Worm (Caenorhabditis elegans) whole organism, L4 larva: Measurements from ENCODE around the gene ZK470.6.

Experiments used
- F10B5.3 ChIP-seq: sonication (generic microtip); optimal IDR thresholded peaks from 2 replicates; lab custom pipeline; 2016; ENCODE audit warnings: mild to moderate bottlenecking, missing genetic modification characterization, missing compliant biosample characterization
- F37D6.2 ChIP-seq: sonication (generic microtip); optimal IDR thresholded peaks from 2 replicates; lab custom pipeline; 2016; ENCODE audit warnings: mild to moderate bottlenecking, missing genetic modification characterization, missing compliant biosample characterization
- F49E8.2 ChIP-seq: sonication (generic microtip); optimal IDR thresholded peaks from 2 replicates; lab custom pipeline; 2016; ENCODE audit warnings: missing compliant biosample characterization, mild to moderate bottlenecking, missing genetic modification characterization, borderline replicate concordance
- Y48G9A.11 ChIP-seq: fragments of 200-800 bp; sonication (Bioruptor generic); IDR thresholded peaks from 2 replicates; pipeline ENCODE4 v1.3.6; 2022; ENCODE audit warnings: missing genetic modification reagents, missing genetic modification characterization, missing compliant biosample characterization
- Y5F2A.4 ChIP-seq: fragments of 200-800 bp; sonication (Bioruptor generic); optimal IDR thresholded peaks from 2 replicates; lab custom pipeline; 2018; ENCODE audit warnings: mild to moderate bottlenecking, missing genetic modification characterization, missing compliant biosample characterization
- ZK337.2 ChIP-seq: fragments of 200-800 bp; sonication (Bioruptor generic); IDR thresholded peaks from 2 replicates; pipeline ENCODE4 v1.3.6; 2022; ENCODE audit warnings: missing genetic modification reagents, missing genetic modification characterization, missing compliant biosample characterization
- ZK546.5 ChIP-seq, 2 experiments: sonication (generic microtip); optimal IDR thresholded peaks; 2 replicates each; lab custom pipeline; 2017; ENCODE audit warnings: missing biosample characterization in 2 of 2, missing genetic modification characterization in 2 of 2
- arid-1 ChIP-seq: fragments of 200-800 bp; sonication (Bioruptor generic); conservative IDR thresholded peaks from 2 replicates; pipeline ENCODE4 v1.3.6; 2022; ENCODE audit warnings: missing genetic modification reagents, missing genetic modification characterization, missing compliant biosample characterization
- attf-4 ChIP-seq: sonication (generic microtip); optimal IDR thresholded peaks from 3 replicates; lab custom pipeline; 2017; ENCODE audit warnings: missing biosample characterization, missing genetic modification characterization
- ceh-20 ChIP-seq: fragments of 200-800 bp; sonication (Bioruptor generic); IDR thresholded peaks from 2 replicates; pipeline ENCODE4 v1.3.6; 2022; ENCODE audit warnings: missing genetic modification reagents, missing genetic modification characterization, missing compliant biosample characterization
- ceh-32 ChIP-seq: sonication (generic microtip); optimal IDR thresholded peaks from 2 replicates; lab custom pipeline; 2016; ENCODE audit warnings: mild to moderate bottlenecking, missing genetic modification characterization, missing compliant biosample characterization; ENCODE audit not compliant: poor library complexity
- ces-1 ChIP-seq: fragments of 150-350 bp; sonication (generic microtip); optimal IDR thresholded peaks from 4 replicates; lab custom pipeline; 2014; ENCODE audit warnings: missing biosample characterization, missing genetic modification reagents, missing genetic modification characterization
- cey-2 ChIP-seq: sonication (generic microtip); optimal IDR thresholded peaks from 3 replicates; lab custom pipeline; 2017; ENCODE audit warnings: missing genetic modification characterization, mild to moderate bottlenecking, missing compliant biosample characterization, antibody characterized with exemption, borderline replicate concordance; ENCODE audit not compliant: insufficient read depth
- daf-16 ChIP-seq, 3 experiments: sonication (generic microtip); optimal IDR thresholded peaks; 2 replicates each; lab custom pipeline; 2016 to 2017; ENCODE audit warnings: missing genetic modification characterization in 3 of 3, missing genetic modification reagents in 3 of 3, mild to moderate bottlenecking in 2 of 3, missing compliant biosample characterization in 2 of 3, missing biosample characterization in 1 of 3, moderate library complexity in 1 of 3
- daf-19 ChIP-seq: fragments of 200-800 bp; sonication (Bioruptor generic); conservative IDR thresholded peaks from 2 replicates; pipeline ENCODE4 v1.3.6; 2022; ENCODE audit warnings: missing genetic modification characterization, missing compliant biosample characterization
- duxl-1 ChIP-seq: sonication (generic microtip); optimal IDR thresholded peaks from 2 replicates; lab custom pipeline; 2016; ENCODE audit warnings: mild to moderate bottlenecking, missing genetic modification characterization, moderate library complexity, missing compliant biosample characterization; ENCODE audit not compliant: poor library complexity
- egl-27 ChIP-seq: sonication (generic microtip); optimal IDR thresholded peaks from 3 replicates; lab custom pipeline; 2017; ENCODE audit warnings: missing biosample characterization, missing genetic modification reagents, missing genetic modification characterization
- egl-43 ChIP-seq: fragments of 200-800 bp; sonication (Bioruptor generic); IDR thresholded peaks from 2 replicates; pipeline ENCODE4 v1.3.6; 2022; ENCODE audit warnings: missing genetic modification reagents, missing genetic modification characterization, missing compliant biosample characterization
- hlh-11 ChIP-seq: fragments of 200-800 bp; sonication (Bioruptor generic); optimal IDR thresholded peaks from 2 replicates; lab custom pipeline; 2018; ENCODE audit warnings: mild to moderate bottlenecking, missing genetic modification characterization, missing compliant biosample characterization
- hmg-1.1 ChIP-seq: fragments of 200-800 bp; sonication (Bioruptor generic); IDR thresholded peaks from 2 replicates; pipeline ENCODE4 v1.3.6; 2022; ENCODE audit warnings: missing genetic modification reagents, missing genetic modification characterization, missing compliant biosample characterization
- lin-1 ChIP-seq: fragments of 200-800 bp; sonication (Bioruptor generic); IDR thresholded peaks from 2 replicates; pipeline ENCODE4 v1.3.6; 2022; ENCODE audit warnings: missing genetic modification reagents, missing genetic modification characterization, missing compliant biosample characterization
- lin-13 ChIP-seq: fragments of 150-350 bp; optimal IDR thresholded peaks from 2 replicates; lab custom pipeline; 2014; ENCODE audit warnings: missing biosample characterization, missing genetic modification reagents, missing genetic modification characterization
- lin-29 ChIP-seq: fragments of 200-800 bp; sonication (Bioruptor generic); IDR thresholded peaks from 2 replicates; pipeline ENCODE4 v1.3.6; 2022; ENCODE audit warnings: missing genetic modification reagents, missing genetic modification characterization, missing compliant biosample characterization
- lin-38 ChIP-seq: fragments of 200-800 bp; sonication (Bioruptor generic); IDR thresholded peaks from 2 replicates; pipeline ENCODE4 v1.3.6; 2022; ENCODE audit warnings: missing genetic modification reagents, missing genetic modification characterization, missing compliant biosample characterization
- lir-3 ChIP-seq: sonication (generic microtip); optimal IDR thresholded peaks from 2 replicates; lab custom pipeline; 2016; ENCODE audit warnings: mild to moderate bottlenecking, missing genetic modification characterization, missing compliant biosample characterization
- mdl-1 ChIP-seq, 2 experiments: fragments of 150-350 bp in 1 of 2; sonication (generic microtip) in 1 of 2; optimal IDR thresholded peaks; 2 replicates each; lab custom pipeline; 2014 to 2017; ENCODE audit warnings: missing biosample characterization in 2 of 2, missing genetic modification characterization in 2 of 2
- mep-1 ChIP-seq: fragments of 150-350 bp; sonication (generic microtip); optimal IDR thresholded peaks from 3 replicates; lab custom pipeline; 2014; ENCODE audit warnings: missing biosample characterization, missing genetic modification characterization
- mes-2 ChIP-seq: sonication (generic microtip); optimal IDR thresholded peaks from 2 replicates; lab custom pipeline; 2016; ENCODE audit warnings: missing genotype, mild to moderate bottlenecking, missing genetic modification characterization, missing compliant biosample characterization; ENCODE audit not compliant: poor library complexity, severe bottlenecking
- mxl-2 ChIP-seq: fragments of 200-800 bp; sonication (Bioruptor generic); conservative IDR thresholded peaks from 2 replicates; pipeline ENCODE4 v1.3.6; 2022; ENCODE audit warnings: missing genetic modification reagents, missing genetic modification characterization, missing compliant biosample characterization
- nhr-10 ChIP-seq: fragments of 150-350 bp; optimal IDR thresholded peaks from 2 replicates; lab custom pipeline; 2014; ENCODE audit warnings: missing biosample characterization, missing genetic modification characterization
- nhr-102 ChIP-seq: sonication (generic microtip); optimal IDR thresholded peaks from 2 replicates; lab custom pipeline; 2016; ENCODE audit warnings: mild to moderate bottlenecking, missing genetic modification characterization, moderate library complexity, missing compliant biosample characterization
- nhr-11 ChIP-seq: fragments of 150-350 bp; optimal IDR thresholded peaks from 2 replicates; lab custom pipeline; 2014; ENCODE audit warnings: missing biosample characterization, missing genetic modification characterization
- nhr-237 ChIP-seq: sonication (generic microtip); optimal IDR thresholded peaks from 2 replicates; lab custom pipeline; 2017; ENCODE audit warnings: missing biosample characterization, missing genetic modification characterization
- nhr-25 ChIP-seq: sonication (generic microtip); optimal IDR thresholded peaks from 2 replicates; lab custom pipeline; 2017; ENCODE audit warnings: missing genetic modification characterization, mild to moderate bottlenecking, missing compliant biosample characterization, antibody characterized with exemption, moderate library complexity, borderline replicate concordance; ENCODE audit not compliant: insufficient read depth
- nhr-28 ChIP-seq: fragments of 150-350 bp; optimal IDR thresholded peaks from 2 replicates; lab custom pipeline; 2014; ENCODE audit warnings: missing biosample characterization, missing genetic modification characterization
- nhr-48 ChIP-seq: sonication (generic microtip); optimal IDR thresholded peaks from 2 replicates; lab custom pipeline; 2016; ENCODE audit warnings: mild to moderate bottlenecking, missing genetic modification characterization, missing compliant biosample characterization
- nhr-6 ChIP-seq: fragments of 150-350 bp; optimal IDR thresholded peaks from 2 replicates; lab custom pipeline; 2014; ENCODE audit warnings: missing biosample characterization, missing genetic modification characterization
- nhr-76 ChIP-seq: fragments of 150-350 bp; optimal IDR thresholded peaks from 2 replicates; lab custom pipeline; 2014; ENCODE audit warnings: missing biosample characterization, missing genetic modification characterization
- nhr-77 ChIP-seq: fragments of 150-350 bp; optimal IDR thresholded peaks from 2 replicates; lab custom pipeline; 2014; ENCODE audit warnings: missing biosample characterization, missing genetic modification characterization
- saeg-2 ChIP-seq: fragments of 200-800 bp; sonication (Bioruptor generic); IDR thresholded peaks from 2 replicates; pipeline ENCODE4 v1.3.6; 2022; ENCODE audit warnings: missing genetic modification reagents, missing genetic modification characterization, missing compliant biosample characterization
- sdz-12 ChIP-seq: fragments of 200-800 bp; sonication (Bioruptor generic); optimal IDR thresholded peaks from 2 replicates; lab custom pipeline; 2018; ENCODE audit warnings: mild to moderate bottlenecking, missing genetic modification characterization, missing compliant biosample characterization
- spr-1 ChIP-seq: sonication (generic microtip); optimal IDR thresholded peaks from 2 replicates; lab custom pipeline; 2016; ENCODE audit warnings: mild to moderate bottlenecking, missing genetic modification characterization, missing compliant biosample characterization
- spr-3 ChIP-seq: fragments of 200-800 bp; sonication (Bioruptor generic); optimal IDR thresholded peaks from 2 replicates; lab custom pipeline; 2018; ENCODE audit warnings: mild to moderate bottlenecking, missing genetic modification characterization, missing compliant biosample characterization
- unc-62 ChIP-seq, 3 experiments: fragments of 150-350 bp in 1 of 3; sonication (generic microtip); optimal IDR thresholded peaks in 2 of 3; peaks in 1 of 3; 1 replicate in 1 of 3; 2 replicates in 2 of 3; lab custom pipeline; 2014 to 2017; ENCODE audit warnings: missing biosample characterization in 3 of 3, missing genetic modification characterization in 3 of 3, missing genetic modification reagents in 3 of 3, missing genotype in 1 of 3
- zag-1 ChIP-seq: fragments of 150-350 bp; optimal IDR thresholded peaks from 2 replicates; lab custom pipeline; 2014; ENCODE audit warnings: missing biosample characterization, missing genetic modification characterization
- zfp-2 ChIP-seq: sonication (generic microtip); optimal IDR thresholded peaks from 2 replicates; lab custom pipeline; 2016; ENCODE audit warnings: mild to moderate bottlenecking, missing genetic modification characterization, missing compliant biosample characterization
- zfp-3 ChIP-seq: fragments of 200-800 bp; sonication (Bioruptor generic); conservative IDR thresholded peaks from 2 replicates; pipeline ENCODE4 v1.3.6; 2022; ENCODE audit warnings: missing genetic modification reagents, missing genetic modification characterization, missing compliant biosample characterization
- zip-2 ChIP-seq: fragments of 150-350 bp; optimal IDR thresholded peaks from 2 replicates; lab custom pipeline; 2014; ENCODE audit warnings: missing biosample characterization, missing genetic modification characterization
- ztf-11 ChIP-seq: fragments of 150-350 bp; optimal IDR thresholded peaks from 2 replicates; lab custom pipeline; 2014; ENCODE audit warnings: missing biosample characterization, missing genetic modification characterization

ZK470.6 gene

ce11 chrX:4142202-4142601 is 35.1 kb downstream of the ZK470.6 start (continued):
- no peak for TF ChIP-seq mxl-2 (GFP tag; lab: Robert Waterston, UW)
- no peak for TF ChIP-seq nhr-10
- TF ChIP-seq Y5F2A.4 (GFP tag; lab: Kevin White, UChicago): no peak
- TF ChIP-seq zip-2 (tag; lab: Kevin White, UChicago): no peak
- no peak for TF ChIP-seq zag-1 (tag; lab: Kevin White, UChicago)
- TF ChIP-seq daf-19 (GFP tag; lab: Robert Waterston, UW): no peak
- TF ChIP-seq ZK546.5 (tag; optimal IDR thresholded peaks at IDR 0.05; lab: Kevin White, UChicago): no peak
- no peak for TF ChIP-seq unc-62 (GFP tag; optimal IDR thresholded peaks at IDR 0.05 in 1 of 2; lab: Kevin White, UChicago)
- TF ChIP-seq unc-62 (tag; optimal IDR thresholded peaks at IDR 0.05; lab: Kevin White, UChicago): no peak
- no peak for TF ChIP-seq F37D6.2
- no peak for TF ChIP-seq zfp-2 (tag; lab: Kevin White, UChicago)
- TF ChIP-seq nhr-102 (tag; lab: Kevin White, UChicago): peak; percentile 79
- TF ChIP-seq daf-16 (GFP tag; optimal IDR thresholded peaks at IDR 0.05; lab: Kevin White, UChicago): peak in 1 of 2 experiments; percentile 22
- TF ChIP-seq daf-16 (tag; optimal IDR thresholded peaks at IDR 0.05; lab: Kevin White, UChicago): peak; percentile 41
- no peak for TF ChIP-seq zfp-3
- TF ChIP-seq hlh-11 (tag; lab: Kevin White, UChicago): peak; percentile 98
- no peak for TF ChIP-seq cey-2 (tag; lab: Kevin White, UChicago)
- TF ChIP-seq attf-4 (tag; lab: Kevin White, UChicago): no peak
- peak; percentile 2 for TF ChIP-seq mes-2 (tag; lab: Kevin White, UChicago)
- peak; percentile 91 to 93 for TF ChIP-seq mdl-1 (tag; optimal IDR thresholded peaks at IDR 0.05; lab: Kevin White, UChicago)
- TF ChIP-seq nhr-28: peak; percentile 86
- TF ChIP-seq nhr-48 (tag; lab: Kevin White, UChicago): peak; percentile 97
- TF ChIP-seq lin-29 (GFP tag; lab: Robert Waterston, UW): no peak
- TF ChIP-seq ces-1 (GFP tag; lab: Kevin White, UChicago): no peak
- no peak for TF ChIP-seq lin-38 (GFP tag; lab: Robert Waterston, UW)
- no peak for TF ChIP-seq nhr-77 (tag; lab: Kevin White, UChicago)
- no peak for TF ChIP-seq F49E8.2 (tag; lab: Kevin White, UChicago)
- TF ChIP-seq F10B5.3 (tag; lab: Kevin White, UChicago): no peak
- TF ChIP-seq ceh-32 (tag; lab: Kevin White, UChicago): peak; percentile 48
- TF ChIP-seq spr-3 (GFP tag; lab: Kevin White, UChicago): no peak
- peak; percentile 47; the same call in 1 of the 2 replicates for TF ChIP-seq egl-43 (GFP tag; lab: Robert Waterston, UW)
- TF ChIP-seq nhr-25 (tag; lab: Kevin White, UChicago): no peak
- TF ChIP-seq lin-13 (GFP tag; lab: Kevin White, UChicago): peak; percentile 88
- TF ChIP-seq lir-3 (tag; lab: Kevin White, UChicago): no peak
- no peak for TF ChIP-seq egl-27 (tag; lab: Kevin White, UChicago)
- TF ChIP-seq nhr-237 (tag; lab: Kevin White, UChicago): no peak
- 0 out of 2 replicates have a peak, but pooled peaks have one; percentile 53 for TF ChIP-seq ZK337.2 (GFP tag; lab: Robert Waterston, UW)
- TF ChIP-seq lin-1 (GFP tag; lab: Robert Waterston, UW): peak; percentile 92
- no peak for TF ChIP-seq sdz-12 (GFP tag; lab: Kevin White, UChicago)
- no peak for TF ChIP-seq nhr-6
- peak; percentile 18 for TF ChIP-seq hmg-1.1 (GFP tag; lab: Robert Waterston, UW)
- TF ChIP-seq arid-1 (GFP tag; lab: Robert Waterston, UW): peak; percentile 75
- TF ChIP-seq ceh-20 (GFP tag; lab: Robert Waterston, UW): peak; percentile 93
- 0 out of 2 replicates have a peak, but pooled peaks have one; percentile 29 for TF ChIP-seq Y48G9A.11 (GFP tag; lab: Robert Waterston, UW)
- peak; percentile 63 for TF ChIP-seq mep-1 (tag; lab: Kevin White, UChicago)
- TF ChIP-seq ztf-11: no peak
- peak; percentile 83 for TF ChIP-seq nhr-11
- TF ChIP-seq duxl-1 (tag; lab: Kevin White, UChicago): no peak
- peak; percentile 80 for TF ChIP-seq saeg-2 (GFP tag; lab: Robert Waterston, UW)
- peak; percentile 26 for TF ChIP-seq spr-1 (tag; lab: Kevin White, UChicago)
- TF ChIP-seq nhr-76 (tag; lab: Kevin White, UChicago): no peak
